Worm (Caenorhabditis elegans): Measurements from ENCODE around the gene C24H10.3.

ce11 chrX:5033868-5034267 lies 27.0 kb upstream of the C24H10.3 start, which contains the start of gene ZC449.4:
- TF ChIP-seq ztf-29 (GFP tag; IDR thresholded peaks at IDR 0.05) (no peak), klf-2 (GFP tag; conservative IDR thresholded peaks at IDR 0.05) (no peak), tab-1 (GFP tag; IDR thresholded peaks at IDR 0.05) (no peak), cog-1 (tag; optimal IDR thresholded peaks at IDR 0.05) (peak; percentile 18), ref-1 (GFP tag; conservative IDR thresholded peaks at IDR 0.05) (no peak)

Data from whole organism, midembryonic.